Worm (Caenorhabditis elegans) whole organism, L1 larva: Measurements from ENCODE around the gene F58A6.2.
A peak's percentile ranks its signal among the peaks of the same experiment; 100 is the strongest.

ENCODE experiments used
- C04F5.9 ChIP-seq: sonication (generic microtip); optimal IDR thresholded peaks from 2 replicates; lab custom pipeline; 2016; ENCODE audit warnings: missing genetic modification characterization, missing compliant biosample characterization
- C34B4.2 ChIP-seq: sonication (generic microtip); optimal IDR thresholded peaks from 2 replicates; lab custom pipeline; 2017; ENCODE audit warnings: mild to moderate bottlenecking, missing genetic modification characterization, missing compliant biosample characterization
- F16B12.6 ChIP-seq: fragments of 150-350 bp; optimal IDR thresholded peaks from 2 replicates; lab custom pipeline; 2014; ENCODE audit warnings: missing biosample characterization, missing genetic modification characterization
- aha-1 ChIP-seq: fragments of 150-350 bp; optimal IDR thresholded peaks from 2 replicates; lab custom pipeline; 2014; ENCODE audit warnings: missing biosample characterization, missing genetic modification characterization
- alr-1 ChIP-seq: fragments of 200-800 bp; sonication (Bioruptor generic); optimal IDR thresholded peaks from 2 replicates; lab custom pipeline; 2018; ENCODE audit warnings: borderline replicate concordance, mild to moderate bottlenecking, missing genetic modification characterization, missing compliant biosample characterization
- blmp-1 ChIP-seq: fragments of 150-350 bp; optimal IDR thresholded peaks from 2 replicates; lab custom pipeline; 2014; ENCODE audit warnings: missing biosample characterization, missing genetic modification characterization
- ceh-63 ChIP-seq: fragments of 200-800 bp; sonication (Bioruptor generic); optimal IDR thresholded peaks from 2 replicates; lab custom pipeline; 2018; ENCODE audit warnings: mild to moderate bottlenecking, missing genetic modification characterization, missing compliant biosample characterization
- ceh-82 ChIP-seq, 3 experiments: fragments of 150-350 bp in 1 of 3; sonication (generic microtip) in 2 of 3; optimal IDR thresholded peaks; 2 replicates each; lab custom pipeline; 2014 to 2017; ENCODE audit warnings: missing biosample characterization in 3 of 3, missing genetic modification characterization in 3 of 3
- efl-1 ChIP-seq, 4 experiments: fragments of 150-350 bp; optimal IDR thresholded peaks in 3 of 4; peaks in 1 of 4; 1 replicate in 1 of 4; 2 replicates in 3 of 4; lab custom pipeline; 2014; ENCODE audit warnings: missing biosample characterization in 2 of 4, missing genetic modification characterization in 2 of 4, missing genetic modification reagents in 2 of 4
- efl-3 ChIP-seq: fragments of 200-800 bp; sonication (Bioruptor generic); optimal IDR thresholded peaks from 2 replicates; lab custom pipeline; 2018; ENCODE audit warnings: mild to moderate bottlenecking, missing genetic modification characterization, missing compliant biosample characterization
- egl-27 ChIP-seq, 2 experiments: fragments of 150-350 bp in 1 of 2; sonication (generic microtip); optimal IDR thresholded peaks; 3 replicates each; lab custom pipeline; 2017 to 2018; ENCODE audit warnings: missing biosample characterization in 2 of 2, missing genetic modification characterization in 2 of 2, missing genetic modification reagents in 2 of 2
- elt-2 ChIP-seq: sonication (generic microtip); optimal IDR thresholded peaks from 2 replicates; lab custom pipeline; 2016; ENCODE audit warnings: missing genetic modification characterization, mild to moderate bottlenecking, inconsistent platforms, missing compliant biosample characterization, missing genetic modification reagents
- elt-3 ChIP-seq, 6 experiments: fragments of 150-350 bp in 1 of 6; sonication (generic microtip); optimal IDR thresholded peaks; 2 replicates each; lab custom pipeline; 2017 to 2018; ENCODE audit warnings: missing biosample characterization in 6 of 6, missing genetic modification characterization in 6 of 6, inconsistent platforms in 1 of 6
- ets-5 ChIP-seq: fragments of 200-800 bp; sonication (Bioruptor generic); IDR thresholded peaks from 2 replicates; pipeline ENCODE4 v1.3.6; 2022; ENCODE audit warnings: missing genetic modification characterization, missing compliant biosample characterization
- fkh-4 ChIP-seq: sonication (generic microtip); optimal IDR thresholded peaks from 2 replicates; lab custom pipeline; 2016; ENCODE audit warnings: missing compliant biosample characterization, missing genetic modification characterization, borderline replicate concordance
- grh-1 ChIP-seq: fragments of 200-800 bp; sonication (Bioruptor generic); IDR thresholded peaks from 2 replicates; pipeline ENCODE4 v1.3.6; 2022; ENCODE audit warnings: missing genetic modification reagents, missing genetic modification characterization, missing compliant biosample characterization
- isw-1 ChIP-seq: fragments of 200-800 bp; sonication (Bioruptor generic); IDR thresholded peaks from 2 replicates; pipeline ENCODE4 v1.3.6; 2022; ENCODE audit warnings: missing genetic modification characterization, missing compliant biosample characterization
- jun-1 ChIP-seq: fragments of 150-350 bp; optimal IDR thresholded peaks from 2 replicates; lab custom pipeline; 2014; ENCODE audit warnings: missing biosample characterization, missing genetic modification reagents, missing genetic modification characterization
- lin-14 ChIP-seq: fragments of 200-800 bp; sonication (Bioruptor generic); optimal IDR thresholded peaks from 2 replicates; lab custom pipeline; 2018; ENCODE audit warnings: mild to moderate bottlenecking, missing genetic modification characterization, moderate library complexity, missing compliant biosample characterization
- lin-15B ChIP-seq: fragments of 150-350 bp; sonication (generic microtip); optimal IDR thresholded peaks from 3 replicates; lab custom pipeline; 2014; ENCODE audit warnings: missing biosample characterization, missing genetic modification characterization
- lin-35 ChIP-seq, 2 experiments: fragments of 150-350 bp; optimal IDR thresholded peaks; 2 replicates each; lab custom pipeline; 2014; ENCODE audit warnings: missing biosample characterization in 2 of 2, missing genetic modification characterization in 2 of 2, missing genetic modification reagents in 2 of 2
- lsy-2 ChIP-seq, 2 experiments: fragments of 150-350 bp; optimal IDR thresholded peaks; 2 replicates each; lab custom pipeline; 2014; ENCODE audit warnings: missing biosample characterization in 2 of 2, missing genetic modification characterization in 2 of 2
- mdl-1 ChIP-seq, 2 experiments: fragments of 150-350 bp; optimal IDR thresholded peaks; 2 replicates each; lab custom pipeline; 2014 to 2017; ENCODE audit warnings: missing biosample characterization in 2 of 2, missing genetic modification characterization in 2 of 2, inconsistent platforms in 1 of 2
- mef-2 ChIP-seq: fragments of 150-350 bp; optimal IDR thresholded peaks from 2 replicates; lab custom pipeline; 2014; ENCODE audit warnings: missing biosample characterization, missing genetic modification characterization
- nhr-12 ChIP-seq: sonication (generic microtip); optimal IDR thresholded peaks from 2 replicates; lab custom pipeline; 2017; ENCODE audit warnings: missing biosample characterization, missing genetic modification characterization
- nhr-20 ChIP-seq: sonication (generic microtip); optimal IDR thresholded peaks from 2 replicates; lab custom pipeline; 2016; ENCODE audit warnings: mild to moderate bottlenecking, missing genetic modification characterization, missing compliant biosample characterization
- nhr-28 ChIP-seq: fragments of 150-350 bp; optimal IDR thresholded peaks from 2 replicates; lab custom pipeline; 2014; ENCODE audit warnings: missing biosample characterization, missing genetic modification characterization
- nhr-77 ChIP-seq: fragments of 150-350 bp; optimal IDR thresholded peaks from 2 replicates; lab custom pipeline; 2014; ENCODE audit warnings: missing biosample characterization, missing genetic modification characterization
- nhr-85 ChIP-seq: sonication (generic microtip); peaks from one replicate; lab custom pipeline; 2016; ENCODE audit warnings: missing genetic modification characterization, inconsistent platforms, missing compliant biosample characterization
- pag-3 ChIP-seq: sonication (generic microtip); optimal IDR thresholded peaks from 2 replicates; lab custom pipeline; 2017; ENCODE audit warnings: missing genetic modification characterization, mild to moderate bottlenecking, missing compliant biosample characterization, antibody characterized with exemption, borderline replicate concordance; ENCODE audit not compliant: insufficient read depth
- rnt-1 ChIP-seq: sonication (generic microtip); optimal IDR thresholded peaks from 2 replicates; lab custom pipeline; 2016; ENCODE audit warnings: mild to moderate bottlenecking, missing genetic modification characterization, moderate library complexity, missing compliant biosample characterization
- skn-1 ChIP-seq: fragments of 150-350 bp; optimal IDR thresholded peaks from 2 replicates; lab custom pipeline; 2014; ENCODE audit warnings: missing biosample characterization, missing genetic modification characterization
- snpc-4 ChIP-seq: fragments of 150-350 bp; optimal IDR thresholded peaks from 2 replicates; lab custom pipeline; 2014; ENCODE audit warnings: missing biosample characterization, missing genetic modification characterization
- snu-23 ChIP-seq: sonication (generic microtip); optimal IDR thresholded peaks from 2 replicates; lab custom pipeline; 2016; ENCODE audit warnings: missing genetic modification characterization, missing compliant biosample characterization
- swsn-7 ChIP-seq: sonication (generic microtip); optimal IDR thresholded peaks from 2 replicates; lab custom pipeline; 2016; ENCODE audit warnings: missing genetic modification characterization, missing compliant biosample characterization
- tbx-2 ChIP-seq: sonication (generic microtip); optimal IDR thresholded peaks from 2 replicates; lab custom pipeline; 2016; ENCODE audit warnings: missing genetic modification characterization, missing compliant biosample characterization
- tlp-1 ChIP-seq: fragments of 150-350 bp; optimal IDR thresholded peaks from 2 replicates; lab custom pipeline; 2014; ENCODE audit warnings: missing biosample characterization, missing genetic modification characterization
- unc-130 ChIP-seq: fragments of 150-350 bp; optimal IDR thresholded peaks from 2 replicates; lab custom pipeline; 2017; ENCODE audit warnings: missing biosample characterization, missing genetic modification characterization, inconsistent platforms
- unc-62 ChIP-seq: fragments of 150-350 bp; optimal IDR thresholded peaks from 2 replicates; lab custom pipeline; 2014; ENCODE audit warnings: missing biosample characterization, missing genetic modification reagents, missing genetic modification characterization
- unc-86 ChIP-seq: sonication (generic microtip); optimal IDR thresholded peaks from 2 replicates; lab custom pipeline; 2016; ENCODE audit warnings: missing genetic modification characterization, missing compliant biosample characterization
- vab-15 ChIP-seq: sonication (generic microtip); optimal IDR thresholded peaks from 2 replicates; lab custom pipeline; 2017; ENCODE audit warnings: missing genotype, mild to moderate bottlenecking, missing genetic modification characterization, missing compliant biosample characterization
- xbp-1 ChIP-seq: sonication (generic microtip); optimal IDR thresholded peaks from 2 replicates; lab custom pipeline; 2016; ENCODE audit warnings: missing genetic modification characterization, missing compliant biosample characterization
- zip-4 ChIP-seq: fragments of 200-800 bp; sonication (Bioruptor generic); optimal IDR thresholded peaks from 2 replicates; lab custom pipeline; 2018; ENCODE audit warnings: mild to moderate bottlenecking, missing genetic modification characterization, moderate library complexity, missing compliant biosample characterization
- ztf-11 ChIP-seq, 2 experiments: sonication (generic microtip); optimal IDR thresholded peaks; 2 replicates each; lab custom pipeline; 2016 to 2017; ENCODE audit warnings: missing genetic modification characterization in 2 of 2, missing biosample characterization in 1 of 2, missing compliant biosample characterization in 1 of 2

Gene F58A6.2

ce11 chrII:5130081-5130480, 6.4 kb upstream of the F58A6.2 start, which contains the start of gene lgc-56:
Gene lgc-56, plus strand, starts transcription at chrII:5130381.
- TF ChIP-seq ceh-63 (GFP tag; lab: Kevin White, UChicago), result no peak
- no peak for TF ChIP-seq grh-1 (GFP tag; lab: Robert Waterston, UW)
- no peak for TF ChIP-seq lin-15B (tag; lab: Kevin White, UChicago)
- TF ChIP-seq skn-1 (tag; lab: Kevin White, UChicago), result no peak
- no peak for TF ChIP-seq F16B12.6 (tag; lab: Kevin White, UChicago)
- no peak for TF ChIP-seq efl-1 (optimal IDR thresholded peaks at IDR 0.05; lab: Kevin White, UChicago)
- no peak for TF ChIP-seq efl-1 (GFP tag; optimal IDR thresholded peaks at IDR 0.05 in 1 of 2; lab: Kevin White, UChicago)

- TF ChIP-seq egl-27 (tag; optimal IDR thresholded peaks at IDR 0.05; lab: Kevin White, UChicago), result no peak
- no peak for TF ChIP-seq isw-1 (GFP tag; lab: Robert Waterston, UW)
- no peak for TF ChIP-seq efl-3 (GFP tag; lab: Kevin White, UChicago)
- no peak for TF ChIP-seq jun-1
- no peak for TF ChIP-seq ceh-63 (GFP tag; lab: Kevin White, UChicago)
- no peak for TF ChIP-seq nhr-12
- no peak for TF ChIP-seq vab-15 (tag; lab: Kevin White, UChicago)
- no peak for TF ChIP-seq skn-1 (tag; lab: Kevin White, UChicago)
- TF ChIP-seq mdl-1 (tag; optimal IDR thresholded peaks at IDR 0.05; lab: Kevin White, UChicago), result no peak
- TF ChIP-seq nhr-85 (tag; lab: Kevin White, UChicago), result no peak
- TF ChIP-seq ztf-11 (tag; optimal IDR thresholded peaks at IDR 0.05; lab: Kevin White, UChicago), result no peak
- no peak for TF ChIP-seq elt-2 (tag; lab: Kevin White, UChicago)
- TF ChIP-seq nhr-77 (tag; lab: Kevin White, UChicago), result no peak
- TF ChIP-seq, all 84 proteins: peak for 0
Observed at ce11 chrII:5131800-5132199, 4.7 kb upstream of the F58A6.2 start.

- TF ChIP-seq nhr-28 (tag; lab: Kevin White, UChicago) (no peak), egl-27 (tag; optimal IDR thresholded peaks at IDR 0.05; lab: Kevin White, UChicago) (no peak), elt-3 (tag; optimal IDR thresholded peaks at IDR 0.05; lab: Kevin White, UChicago) (peak in 1 of 6 experiments; percentile 31), lin-15B (tag; lab: Kevin White, UChicago) (no peak), swsn-7 (tag; lab: Kevin White, UChicago) (no peak), C34B4.2 (no peak), snu-23 (GFP tag; lab: Kevin White, UChicago) (no peak), lin-14 (peak; percentile 34), jun-1 (no peak), aha-1 (tag; lab: Kevin White, UChicago) (no peak), pag-3 (tag; lab: Kevin White, UChicago) (no peak), unc-62 (no peak), ets-5 (GFP tag; lab: Robert Waterston, UW) (no peak), lin-35 (GFP tag; optimal IDR thresholded peaks at IDR 0.05; lab: Kevin White, UChicago) (peak in 1 of 2 experiments; percentile 48), tlp-1 (tag; lab: Kevin White, UChicago) (no peak), isw-1 (GFP tag; lab: Robert Waterston, UW) (no peak), elt-2 (tag; lab: Kevin White, UChicago) (peak; percentile 91), mdl-1 (tag; optimal IDR thresholded peaks at IDR 0.05; lab: Kevin White, UChicago) (no peak), xbp-1 (tag; lab: Kevin White, UChicago) (no peak), unc-86 (tag; lab: Kevin White, UChicago) (no peak), nhr-20 (tag; lab: Kevin White, UChicago) (peak; percentile 92), skn-1 (tag; lab: Kevin White, UChicago) (no peak), unc-130 (tag; lab: Kevin White, UChicago) (no peak)
Observed at ce11 chrII:5141945-5142514, 5.5 kb downstream of the F58A6.2 start, which contains the start of gene nas-29. Gene nas-29, minus strand, starts transcription at chrII:5142036.

ce11 chrII:5142619-5143018, 6.1 kb downstream of the F58A6.2 start, which contains the start of gene F58A6.1:
Gene F58A6.1, plus strand, starts transcription at chrII:5142919.
- TF ChIP-seq rnt-1 (tag; lab: Kevin White, UChicago), result no peak
- no peak for TF ChIP-seq tbx-2 (tag; lab: Kevin White, UChicago)
- TF ChIP-seq lsy-2 (tag; optimal IDR thresholded peaks at IDR 0.05; lab: Kevin White, UChicago), result no peak
- no peak for TF ChIP-seq snpc-4
- no peak for TF ChIP-seq blmp-1 (tag; lab: Kevin White, UChicago)
- TF ChIP-seq fkh-4 (tag; lab: Kevin White, UChicago), result no peak
- no peak for TF ChIP-seq xbp-1 (tag; lab: Kevin White, UChicago)
- no peak for TF ChIP-seq C04F5.9 (tag; lab: Kevin White, UChicago)
- TF ChIP-seq jun-1, result no peak
- no peak for TF ChIP-seq alr-1 (tag; lab: Kevin White, UChicago)
- no peak for TF ChIP-seq ceh-82 (tag; optimal IDR thresholded peaks at IDR 0.05; lab: Kevin White, UChicago)
- TF ChIP-seq mef-2 (tag; lab: Kevin White, UChicago), result no peak
- no peak for TF ChIP-seq snu-23 (GFP tag; lab: Kevin White, UChicago)
- no peak for TF ChIP-seq skn-1 (tag; lab: Kevin White, UChicago)
- no peak for TF ChIP-seq nhr-12
- no peak for TF ChIP-seq nhr-28 (tag; lab: Kevin White, UChicago)
- TF ChIP-seq zip-4 (GFP tag; lab: Kevin White, UChicago), result no peak
